Worm (Caenorhabditis elegans): ENCODE results near the gene asna-1.

ce11 chrIII:8925539-8925938, 30.7 kb downstream of the asna-1 start:
- TF ChIP-seq ama-1 (optimal IDR thresholded peaks at IDR 0.05) (no peak), nhr-12 (tag; optimal IDR thresholded peaks at IDR 0.05) (no peak), ceh-82 (tag; optimal IDR thresholded peaks at IDR 0.05) (no peak), pha-4 (tag; optimal IDR thresholded peaks at IDR 0.05) (no peak), ceh-9 (tag; optimal IDR thresholded peaks at IDR 0.05) (no peak), nhr-76 (tag; optimal IDR thresholded peaks at IDR 0.05) (no peak), nfya-1 (tag; optimal IDR thresholded peaks at IDR 0.05; ENCODE audit: insufficient read depth) (no peak)
